Worm (Caenorhabditis elegans): ENCODE results near the gene ccm-2.

DNA sequence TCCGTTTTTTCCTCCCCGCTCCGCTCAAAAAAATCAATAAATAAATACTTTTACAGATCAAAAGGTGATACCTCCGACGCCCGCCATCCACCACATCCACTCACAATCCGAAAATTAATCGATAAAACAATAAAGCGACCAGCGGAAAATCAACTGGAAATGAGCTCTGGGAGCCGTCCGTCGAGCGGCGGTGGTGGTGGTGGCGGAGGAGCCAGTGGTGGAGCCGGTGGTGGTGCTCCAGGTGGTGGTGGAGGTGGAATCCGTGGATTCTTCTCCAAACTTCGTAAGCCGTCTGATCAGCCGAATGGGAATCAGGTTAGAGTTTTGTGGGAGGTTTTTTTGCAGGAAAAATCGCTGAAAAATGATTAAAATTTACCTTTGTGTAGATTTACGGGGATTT, 13.5 kb downstream of the ccm-2 start, which contains the start of gene egl-4:
- no peak for TF ChIP-seq pha-4 (tag; optimal IDR thresholded peaks at IDR 0.05)
- TF ChIP-seq F52B5.7 (tag; optimal IDR thresholded peaks at IDR 0.05): no peak
- TF ChIP-seq F39B2.1 (GFP tag; IDR thresholded peaks at IDR 0.05): no peak
- no peak for TF ChIP-seq bed-2 (GFP tag; IDR thresholded peaks at IDR 0.05)
- no peak for TF ChIP-seq ets-4 (GFP tag; optimal IDR thresholded peaks at IDR 0.05)
- TF ChIP-seq snpc-1.1 (tag; optimal IDR thresholded peaks at IDR 0.05; ENCODE audit: insufficient read depth): no peak
- TF ChIP-seq zfh-2 (GFP tag; conservative IDR thresholded peaks at IDR 0.05): peak; percentile 84
- no peak for TF ChIP-seq unc-130 (GFP tag; optimal IDR thresholded peaks at IDR 0.05)
- no peak for TF ChIP-seq cebp-1 (GFP tag; IDR thresholded peaks at IDR 0.05)
- no peak for TF ChIP-seq cebp-1 (tag; optimal IDR thresholded peaks at IDR 0.05)
- TF ChIP-seq B0035.1 (tag; optimal IDR thresholded peaks at IDR 0.05): no peak
- TF ChIP-seq aptf-2 (GFP tag; conservative IDR thresholded peaks at IDR 0.05): no peak

All from whole organism, young adult.